Worm (Caenorhabditis elegans) whole organism, L2 larva: ENCODE measurements around the gene T07D3.4.

Source experiments
- elt-3 ChIP-seq: sonication (generic microtip); optimal IDR thresholded peaks from 2 replicates; lab custom pipeline; 2017; ENCODE audit warnings: missing biosample characterization, missing genetic modification characterization
- lin-39 ChIP-seq: fragments of 150-350 bp; optimal IDR thresholded peaks from 2 replicates; lab custom pipeline; 2014; ENCODE audit warnings: missing biosample characterization, missing genetic modification reagents, missing genetic modification characterization
- nhr-12 ChIP-seq: fragments of 150-350 bp; optimal IDR thresholded peaks from 2 replicates; lab custom pipeline; 2014; ENCODE audit warnings: missing biosample characterization, missing genetic modification characterization
- nhr-237 ChIP-seq: fragments of 150-350 bp; optimal IDR thresholded peaks from 2 replicates; lab custom pipeline; 2014; ENCODE audit warnings: missing biosample characterization, missing genetic modification characterization

DNA sequence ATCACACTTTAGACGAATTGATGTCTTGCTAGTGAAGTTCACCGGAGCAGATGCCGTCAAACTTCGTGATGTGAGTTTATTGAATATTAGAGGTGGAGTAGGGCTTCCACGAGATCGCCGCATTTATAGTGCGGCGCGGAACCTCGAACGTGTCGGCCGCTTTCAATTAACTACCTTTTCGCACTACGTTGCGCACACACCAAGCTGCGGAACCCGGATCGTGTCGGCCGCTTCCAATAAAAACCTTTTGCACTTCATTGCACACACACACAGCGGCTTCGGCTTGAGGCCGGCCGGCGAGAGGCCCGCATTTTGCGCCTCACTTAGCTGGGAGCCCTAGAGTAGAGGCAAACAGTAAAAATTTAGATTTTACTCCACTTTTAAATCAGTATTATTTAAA is 17.2 kb downstream of the T07D3.4 start:
- TF ChIP-seq nhr-237 (tag; lab: Kevin White, UChicago): no peak
- TF ChIP-seq lin-39 (tag; lab: Kevin White, UChicago): no peak
- TF ChIP-seq nhr-12 (tag; lab: Kevin White, UChicago): no peak
- TF ChIP-seq elt-3 (tag; lab: Kevin White, UChicago): no peak
